Worm (Caenorhabditis elegans): ENCODE data around the gene K02D10.3.

Gene K02D10.3

ce11 chrIII:8797211-8797733 is 25.5 kb upstream of the K02D10.3 start (continued):
- TF ChIP-seq pax-3 (tag; optimal IDR thresholded peaks at IDR 0.05) (peak; percentile 77), unc-130 (tag; optimal IDR thresholded peaks at IDR 0.05) (no peak), sptf-1 (tag; optimal IDR thresholded peaks at IDR 0.05) (no peak), lsy-2 (tag; optimal IDR thresholded peaks at IDR 0.05) (peak; percentile 74 to 95), lir-3 (tag; optimal IDR thresholded peaks at IDR 0.05; ENCODE audit: poor library complexity) (peak; percentile 62), unc-86 (tag; optimal IDR thresholded peaks at IDR 0.05) (peak; percentile 92)

DNA sequence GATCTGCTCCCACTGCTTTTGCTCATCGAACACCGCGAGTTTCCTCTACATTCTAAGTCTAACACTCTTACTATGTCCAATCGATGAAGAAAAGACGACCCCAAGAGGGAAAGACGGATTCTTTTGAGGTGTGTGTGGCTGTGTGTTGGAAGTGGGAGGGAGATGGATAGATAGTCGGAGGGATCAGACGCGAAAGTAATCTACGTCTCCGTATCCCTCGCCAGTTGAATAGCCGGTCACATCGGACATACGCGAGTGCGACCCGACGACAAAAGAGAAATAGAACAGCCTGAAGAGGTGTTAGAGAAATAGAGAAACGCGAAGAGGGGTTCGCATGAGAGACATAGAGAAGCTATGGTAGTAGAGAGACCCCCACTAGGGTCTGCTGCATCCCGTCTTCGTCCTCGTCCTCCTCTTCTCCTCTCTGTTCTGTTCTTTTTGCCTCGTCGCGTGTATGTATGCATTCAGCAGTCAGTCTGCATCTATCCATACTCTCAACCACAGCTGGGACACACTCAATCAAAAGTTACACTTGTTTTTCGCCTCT is 23.9 kb upstream of the K02D10.3 start:
- TF ChIP-seq grh-1 (GFP tag; IDR thresholded peaks at IDR 0.05) = peak; percentile 94
- TF ChIP-seq nhr-71 (tag; optimal IDR thresholded peaks at IDR 0.05) = peak; percentile 99
- peak; percentile 91 for TF ChIP-seq ceh-8 (GFP tag; optimal IDR thresholded peaks at IDR 0.05)
- TF ChIP-seq nhr-237 (tag; optimal IDR thresholded peaks at IDR 0.05) = peak; percentile 84
- TF ChIP-seq egl-13 (tag; optimal IDR thresholded peaks at IDR 0.05) = peak; percentile 98
- TF ChIP-seq zag-1 (tag; optimal IDR thresholded peaks at IDR 0.05) = peak; percentile 75
- peak; percentile 94 for TF ChIP-seq irx-1 (tag; optimal IDR thresholded peaks at IDR 0.05)
- TF ChIP-seq nhr-77 (tag; optimal IDR thresholded peaks at IDR 0.05) = peak; percentile 94
- no peak for TF ChIP-seq unc-98 (GFP tag; IDR thresholded peaks at IDR 0.05)
- TF ChIP-seq lin-39 (tag; optimal IDR thresholded peaks at IDR 0.05) = peak; percentile 89
- peak; percentile 52 for TF ChIP-seq fkh-4 (tag; optimal IDR thresholded peaks at IDR 0.05; ENCODE audit: borderline replicate concordance)
- TF ChIP-seq isw-1 (GFP tag; IDR thresholded peaks at IDR 0.05) = peak; percentile 91
- TF ChIP-seq C16A3.4 (tag; optimal IDR thresholded peaks at IDR 0.05) = peak; percentile 84
- TF ChIP-seq skn-1 (tag; optimal IDR thresholded peaks at IDR 0.05) = peak; percentile 92
- peak; percentile 96 for TF ChIP-seq nhr-19 (GFP tag; conservative IDR thresholded peaks at IDR 0.05)
- peak; percentile 12 for TF ChIP-seq pag-3 (tag; optimal IDR thresholded peaks at IDR 0.05; ENCODE audit: borderline replicate concordance, insufficient read depth)
- TF ChIP-seq tlp-1 (tag; optimal IDR thresholded peaks at IDR 0.05) = no peak
- peak in 3 of 6 experiments; percentile 73 to 95 (median 93) for TF ChIP-seq elt-3 (tag; optimal IDR thresholded peaks at IDR 0.05)
- no peak for TF ChIP-seq C34B4.2 (tag; optimal IDR thresholded peaks at IDR 0.05)
- TF ChIP-seq lin-15B (tag; optimal IDR thresholded peaks at IDR 0.05) = no peak
- peak; percentile 93 to 95 for TF ChIP-seq lsy-2 (tag; optimal IDR thresholded peaks at IDR 0.05)
- TF ChIP-seq egl-27 (tag; optimal IDR thresholded peaks at IDR 0.05) = peak; percentile 93 to 97
- peak; percentile 41 for TF ChIP-seq nhr-12 (tag; optimal IDR thresholded peaks at IDR 0.05)
- peak; percentile 96 for TF ChIP-seq ztf-4 (tag; optimal IDR thresholded peaks at IDR 0.05)
- TF ChIP-seq swsn-7 (tag; optimal IDR thresholded peaks at IDR 0.05) = peak; percentile 97
- peak; percentile 91 for TF ChIP-seq unc-130 (tag; optimal IDR thresholded peaks at IDR 0.05)
- TF ChIP-seq mep-1 (tag; optimal IDR thresholded peaks at IDR 0.05) = peak; percentile 96
- peak; percentile 61 for TF ChIP-seq blmp-1 (tag; optimal IDR thresholded peaks at IDR 0.05)
- TF ChIP-seq rnt-1 (tag; optimal IDR thresholded peaks at IDR 0.05) = peak; percentile 94
- no peak for TF ChIP-seq sptf-1 (tag; optimal IDR thresholded peaks at IDR 0.05)
- peak; percentile 98 for TF ChIP-seq nhr-20 (tag; optimal IDR thresholded peaks at IDR 0.05)
- TF ChIP-seq ceh-90 (tag; optimal IDR thresholded peaks at IDR 0.05) = no peak
- TF ChIP-seq nhr-84 (tag; optimal IDR thresholded peaks at IDR 0.05) = no peak
- TF ChIP-seq hpl-2 (GFP tag; optimal IDR thresholded peaks at IDR 0.05) = peak; percentile 78
- peak; percentile 79 for TF ChIP-seq mab-9 (GFP tag; IDR thresholded peaks at IDR 0.05)
- peak; percentile 90 for TF ChIP-seq aly-2 (tag; optimal IDR thresholded peaks at IDR 0.05)
- peak; percentile 73 for TF ChIP-seq C04F5.9 (tag; optimal IDR thresholded peaks at IDR 0.05)
- peak; percentile 97 for TF ChIP-seq fkh-8 (tag; optimal IDR thresholded peaks at IDR 0.05)
- no peak for TF ChIP-seq ets-5 (GFP tag; IDR thresholded peaks at IDR 0.05)
- peak; percentile 57 for TF ChIP-seq unc-62 (GFP tag; optimal IDR thresholded peaks at IDR 0.05)
- TF ChIP-seq xbp-1 (tag; optimal IDR thresholded peaks at IDR 0.05) = peak; percentile 94
- peak; percentile 97 for TF ChIP-seq lin-13 (GFP tag; optimal IDR thresholded peaks at IDR 0.05)
- TF ChIP-seq pqm-1 (tag; optimal IDR thresholded peaks at IDR 0.05) = no peak
- peak; percentile 89 to 95 for TF ChIP-seq efl-1 (optimal IDR thresholded peaks at IDR 0.05)
- peak; percentile 60 to 98 for TF ChIP-seq efl-1 (GFP tag; optimal IDR thresholded peaks at IDR 0.05 in 1 of 2)
- TF ChIP-seq zip-4 (GFP tag; optimal IDR thresholded peaks at IDR 0.05) = peak; percentile 77
- TF ChIP-seq dsc-1 (tag; optimal IDR thresholded peaks at IDR 0.05) = peak; percentile 95
